Worm (Caenorhabditis elegans) whole organism, L3 larva: Measurements from ENCODE around the gene K07H8.9.

Experiments
- ama-1 ChIP-seq: fragments of 150-350 bp; optimal IDR thresholded peaks from 2 replicates; lab custom pipeline; 2018
- lsy-12 ChIP-seq: sonication (generic microtip); optimal IDR thresholded peaks from 2 replicates; lab custom pipeline; 2016; ENCODE audit warnings: mild to moderate bottlenecking, missing genetic modification characterization, missing compliant biosample characterization

ce11 chrIV:8243170-8243569 is 43.1 kb downstream of the K07H8.9 start:
- no peak for TF ChIP-seq ama-1 (lab: Kevin White, UChicago)
- TF ChIP-seq lsy-12 = no peak
